Worm (Caenorhabditis elegans) whole organism, L4/young adult: ENCODE measurements around the gene sre-36.

Experiments
- dao-5 ChIP-seq: sonication (generic microtip); optimal IDR thresholded peaks from 2 replicates; lab custom pipeline; 2016; ENCODE audit warnings: missing genotype, missing genetic modification characterization, moderate library complexity, missing compliant biosample characterization
- him-1 ChIP-seq: sonication (generic microtip); optimal IDR thresholded peaks from 2 replicates; lab custom pipeline; 2016; ENCODE audit warnings: missing genotype, missing genetic modification reagents, missing genetic modification characterization, missing compliant biosample characterization

ce11 chrV:16424428-16424827 is 24.9 kb downstream of the sre-36 start, which contains the start of gene srw-29:
- no peak for TF ChIP-seq him-1 (tag; lab: Kevin White, UChicago)
- TF ChIP-seq dao-5 (tag; lab: Kevin White, UChicago): no peak
